Fruit fly (Drosophila melanogaster): ENCODE measurements around the gene Drice.

Drice gene

dm6 chr3R:29799681-29800028 lies 197 bp downstream of the Drice start:
- TF ChIP-seq fd85E (GFP tag; optimal IDR thresholded peaks at IDR 0.05), result no peak
- TF ChIP-seq vri (GFP tag; optimal IDR thresholded peaks at IDR 0.05), result peak; percentile 69

dm6 chr3R:29802753-29803313 lies 3.4 kb downstream of the Drice start, which contains the start of the genes Etfb and CG7789:
TSS of gene Etfb (minus strand) at chr3R:29802945.
TSS of gene CG7789 (plus strand) at chr3R:29803196.
- TF ChIP-seq achi (GFP tag; optimal IDR thresholded peaks at IDR 0.05) (no peak), Lpt (GFP tag; optimal IDR thresholded peaks at IDR 0.05) (peak; percentile 91), OdsH (GFP tag; optimal IDR thresholded peaks at IDR 0.05) (no peak), CG1621 (tag; optimal IDR thresholded peaks at IDR 0.05) (peak; percentile 92), CG6163 (GFP tag; IDR thresholded peaks at IDR 0.05) (peak; percentile 91), Ets21C (GFP tag; optimal IDR thresholded peaks at IDR 0.05) (peak; percentile 85), CG8632 (GFP tag; optimal IDR thresholded peaks at IDR 0.05) (peak; percentile 75), CG3032 (tag; optimal IDR thresholded peaks at IDR 0.05) (peak; percentile 89), CG8319 (GFP tag; optimal IDR thresholded peaks at IDR 0.05) (peak; percentile 89), Met (GFP tag; optimal IDR thresholded peaks at IDR 0.05) (no peak), vri (GFP tag; optimal IDR thresholded peaks at IDR 0.05) (no peak), CG6854 (GFP tag; optimal IDR thresholded peaks at IDR 0.05) (peak; percentile 91), esn (GFP tag; optimal IDR thresholded peaks at IDR 0.05) (peak; percentile 89), spab (GFP tag; optimal IDR thresholded peaks at IDR 0.05) (peak; percentile 94), Sox102F (GFP tag; optimal IDR thresholded peaks at IDR 0.05) (no peak), Hr39 (GFP tag; optimal IDR thresholded peaks at IDR 0.05) (peak; percentile 88), ss (GFP tag; optimal IDR thresholded peaks at IDR 0.05) (peak; percentile 97 to 99), CG4318 (GFP tag; optimal IDR thresholded peaks at IDR 0.05) (no peak), topi (GFP tag; optimal IDR thresholded peaks at IDR 0.05) (peak; percentile 88), Eip75B (GFP tag; optimal IDR thresholded peaks at IDR 0.05) (no peak), CG31627 (GFP tag; optimal IDR thresholded peaks at IDR 0.05) (peak; percentile 86), pdm3 (GFP tag; optimal IDR thresholded peaks at IDR 0.05) (no peak), CG11294 (GFP tag; IDR thresholded peaks at IDR 0.05) (peak; percentile 76), salr (GFP tag; optimal IDR thresholded peaks at IDR 0.05) (peak; percentile 91 to 96), dsx (GFP tag; optimal IDR thresholded peaks at IDR 0.05; ENCODE audit: poor library complexity, severe bottlenecking) (peak; percentile 83), CG11762 (GFP tag; optimal IDR thresholded peaks at IDR 0.05; ENCODE audit: insufficient read depth) (peak; percentile 81), CG11902 (GFP tag; optimal IDR thresholded peaks at IDR 0.05) (no peak), fd59A (GFP tag; optimal IDR thresholded peaks at IDR 0.05) (peak; percentile 78), Smox (GFP tag; optimal IDR thresholded peaks at IDR 0.05) (no peak), fkh (GFP tag; optimal IDR thresholded peaks at IDR 0.05) (no peak), CG7368 (GFP tag; optimal IDR thresholded peaks at IDR 0.05) (peak; percentile 88), Eip93F (GFP tag; optimal IDR thresholded peaks at IDR 0.05) (no peak), Hr4 (GFP tag; optimal IDR thresholded peaks at IDR 0.05) (no peak), CG6792 (GFP tag; optimal IDR thresholded peaks at IDR 0.05) (no peak), CG6808 (GFP tag; optimal IDR thresholded peaks at IDR 0.05) (peak; percentile 96), acj6 (GFP tag; optimal IDR thresholded peaks at IDR 0.05) (peak; percentile 82), eg (GFP tag; IDR thresholded peaks at IDR 0.05) (peak; percentile 92), Sox14 (GFP tag; optimal IDR thresholded peaks at IDR 0.05) (peak; percentile 93), CG34406 (GFP tag; optimal IDR thresholded peaks at IDR 0.05) (peak; percentile 76), cyc (GFP tag; optimal IDR thresholded peaks at IDR 0.05) (peak; percentile 76), lz (GFP tag; optimal IDR thresholded peaks at IDR 0.05) (peak; percentile 88), CG10669 (GFP tag; optimal IDR thresholded peaks at IDR 0.05) (peak; percentile 91), CG9139 (GFP tag; optimal IDR thresholded peaks at IDR 0.05) (peak; percentile 98), fd85E (GFP tag; optimal IDR thresholded peaks at IDR 0.05) (no peak), CG16779 (tag; optimal IDR thresholded peaks at IDR 0.05) (peak; percentile 90), Eip78C (GFP tag) (peak; percentile 96), Hr38 (GFP tag; optimal IDR thresholded peaks at IDR 0.05) (peak; percentile 89), svp (GFP tag) (no peak), CG15336 (GFP tag; IDR thresholded peaks at IDR 0.05) (peak; percentile 87), Sox15 (GFP tag; optimal IDR thresholded peaks at IDR 0.05) (peak; percentile 82)
